Worm (Caenorhabditis elegans): ENCODE measurements around the gene T02G5.3.

- TF ChIP-seq nhr-25 (tag; optimal IDR thresholded peaks at IDR 0.05) (no peak), nhr-12 (tag; optimal IDR thresholded peaks at IDR 0.05) (no peak)
Measured at ce11 chrII:7119525-7119924, 26.3 kb downstream of the T02G5.3 start.
